Worm (Caenorhabditis elegans) whole organism, L3 larva: ENCODE results near the gene F26D2.10.

Source experiments
- aly-2 ChIP-seq: fragments of 150-350 bp; optimal IDR thresholded peaks from 2 replicates; lab custom pipeline; 2014; ENCODE audit warnings: missing biosample characterization, missing genetic modification characterization
- ama-1 ChIP-seq: fragments of 150-350 bp; optimal IDR thresholded peaks from 2 replicates; lab custom pipeline; 2018
- egl-27 ChIP-seq: sonication (generic microtip); optimal IDR thresholded peaks from 4 replicates; lab custom pipeline; 2017; ENCODE audit warnings: missing biosample characterization, missing genetic modification reagents, missing genetic modification characterization
- elt-2 ChIP-seq: sonication (generic microtip); optimal IDR thresholded peaks from 2 replicates; lab custom pipeline; 2016; ENCODE audit warnings: missing genetic modification reagents, mild to moderate bottlenecking, missing genetic modification characterization, missing compliant biosample characterization
- nhr-23 ChIP-seq: fragments of 150-350 bp; optimal IDR thresholded peaks from 2 replicates; lab custom pipeline; 2014; ENCODE audit warnings: missing biosample characterization, missing genetic modification reagents, missing genetic modification characterization
- nhr-237 ChIP-seq: fragments of 150-350 bp; optimal IDR thresholded peaks from 2 replicates; lab custom pipeline; 2014; ENCODE audit warnings: missing biosample characterization, missing genetic modification characterization
- skn-1 ChIP-seq: fragments of 150-350 bp; optimal IDR thresholded peaks from 2 replicates; lab custom pipeline; 2014; ENCODE audit warnings: missing biosample characterization, missing genetic modification characterization
- snpc-4 ChIP-seq: fragments of 150-350 bp; optimal IDR thresholded peaks from 2 replicates; lab custom pipeline; 2014; ENCODE audit warnings: missing biosample characterization, missing genetic modification characterization
- unc-39 ChIP-seq: sonication (generic microtip); optimal IDR thresholded peaks from 4 replicates; lab custom pipeline; 2017; ENCODE audit warnings: missing biosample characterization, missing genetic modification characterization
- unc-62 ChIP-seq: fragments of 150-350 bp; sonication (generic microtip); optimal IDR thresholded peaks from 4 replicates; lab custom pipeline; 2014; ENCODE audit warnings: missing biosample characterization, missing genetic modification reagents, missing genetic modification characterization
- ztf-4 ChIP-seq: fragments of 150-350 bp; optimal IDR thresholded peaks from 2 replicates; lab custom pipeline; 2014; ENCODE audit warnings: missing biosample characterization, missing genetic modification characterization

- TF ChIP-seq snpc-4 (tag; lab: Kevin White, UChicago) (no peak), skn-1 (tag; lab: Kevin White, UChicago) (no peak), unc-62 (GFP tag; lab: Kevin White, UChicago) (no peak), nhr-23 (no peak), ama-1 (no peak), unc-39 (tag; lab: Kevin White, UChicago) (no peak), aly-2 (tag; lab: Kevin White, UChicago) (no peak), elt-2 (no peak), ztf-4 (tag; lab: Kevin White, UChicago) (no peak), egl-27 (tag; lab: Kevin White, UChicago) (no peak), nhr-237 (no peak)
Observed at ce11 chrV:16377188-16377587, 52.2 kb downstream of the F26D2.10 start.
